Fruit fly (Drosophila melanogaster): Measurements from ENCODE around the gene CG1227.
A peak's percentile ranks its signal among the peaks of the same experiment; 100 is the strongest.

dm6 chr3R:7223972-7224464 is 25.5 kb downstream of the CG1227 start, which contains the start of gene thw:
- TF ChIP-seq CG13204 (GFP tag; optimal IDR thresholded peaks at IDR 0.05) (peak; percentile 90), CG34367 (tag; optimal IDR thresholded peaks at IDR 0.05) (no peak), CG8159 (tag; optimal IDR thresholded peaks at IDR 0.05) (no peak), fd96Ca (GFP tag; IDR thresholded peaks at IDR 0.05) (no peak), CG4496 (GFP tag; IDR thresholded peaks at IDR 0.05) (no peak), Pif1B (GFP tag; optimal IDR thresholded peaks at IDR 0.05) (no peak), EcR (GFP tag; optimal IDR thresholded peaks at IDR 0.05) (no peak), CG8301 (tag; optimal IDR thresholded peaks at IDR 0.05) (no peak), Snoo (tag; optimal IDR thresholded peaks at IDR 0.05) (no peak), D1 (tag; optimal IDR thresholded peaks at IDR 0.05) (no peak), CG32121 (GFP tag; IDR thresholded peaks at IDR 0.05) (no peak), CG14655 (GFP tag; optimal IDR thresholded peaks at IDR 0.05) (no peak)
